Worm (Caenorhabditis elegans) whole organism, midembryonic: ENCODE measurements around the gene ssp-32.

ENCODE experiments used
- T22C8.4 ChIP-seq: fragments of 200-800 bp; sonication (Bioruptor generic); IDR thresholded peaks from 2 replicates; pipeline ENCODE4 v1.3.6; 2022; ENCODE audit warnings: missing genetic modification characterization, missing compliant biosample characterization
- cog-1 ChIP-seq: sonication (generic microtip); optimal IDR thresholded peaks from 2 replicates; lab custom pipeline; 2016; ENCODE audit warnings: missing genetic modification characterization, missing compliant biosample characterization
- flt-1 ChIP-seq: fragments of 200-800 bp; sonication (Bioruptor generic); IDR thresholded peaks from 2 replicates; pipeline ENCODE4 v1.3.6; 2022; ENCODE audit warnings: missing genetic modification characterization, missing compliant biosample characterization
- klf-2 ChIP-seq: fragments of 200-800 bp; sonication (Bioruptor generic); conservative IDR thresholded peaks from 2 replicates; pipeline ENCODE4 v1.3.6; 2022; ENCODE audit warnings: missing genetic modification reagents, missing genetic modification characterization, missing compliant biosample characterization
- med-1 ChIP-seq: sonication (generic microtip); optimal IDR thresholded peaks from 2 replicates; lab custom pipeline; 2017; ENCODE audit warnings: missing genetic modification characterization, mild to moderate bottlenecking, missing compliant biosample characterization, antibody characterized with exemption, missing genetic modification reagents; ENCODE audit not compliant: insufficient read depth
- ref-1 ChIP-seq: fragments of 200-800 bp; sonication (Bioruptor generic); conservative IDR thresholded peaks from 2 replicates; pipeline ENCODE4 v1.3.6; 2022; ENCODE audit warnings: missing genetic modification reagents, missing genetic modification characterization, missing compliant biosample characterization
- tab-1 ChIP-seq: fragments of 200-800 bp; sonication (Bioruptor generic); IDR thresholded peaks from 2 replicates; pipeline ENCODE4 v1.3.6; 2022; ENCODE audit warnings: missing genetic modification characterization, missing compliant biosample characterization
- ztf-23 ChIP-seq: fragments of 200-800 bp; sonication (Bioruptor generic); IDR thresholded peaks from 2 replicates; pipeline ENCODE4 v1.3.6; 2022; ENCODE audit warnings: missing genetic modification reagents, missing genetic modification characterization, missing compliant biosample characterization
- ztf-29 ChIP-seq: fragments of 200-800 bp; sonication (Bioruptor generic); IDR thresholded peaks from 2 replicates; pipeline ENCODE4 v1.3.6; 2022; ENCODE audit warnings: missing genetic modification reagents, missing genetic modification characterization, missing compliant biosample characterization

ssp-32 gene

ce11 chrIV:9898712-9899111 is 3.5 kb downstream of the ssp-32 start, which contains the start of gene tbc-3:
Gene tbc-3 (plus strand): TSS chrIV:9899012.
- no peak for TF ChIP-seq ref-1 (GFP tag; lab: Robert Waterston, UW)
- no peak for TF ChIP-seq cog-1
- no peak for TF ChIP-seq med-1 (GFP tag; lab: Kevin White, UChicago)
- no peak for TF ChIP-seq tab-1 (GFP tag; lab: Robert Waterston, UW)
- no peak for TF ChIP-seq ztf-29 (GFP tag; lab: Robert Waterston, UW)
- TF ChIP-seq ztf-23 (GFP tag; lab: Robert Waterston, UW) = no peak
- no peak for TF ChIP-seq flt-1 (GFP tag; lab: Robert Waterston, UW)
- TF ChIP-seq klf-2 (GFP tag; lab: Robert Waterston, UW) = no peak
- no peak for TF ChIP-seq T22C8.4 (GFP tag; lab: Robert Waterston, UW)

- no peak for TF ChIP-seq klf-2 (GFP tag; lab: Robert Waterston, UW)
Observed at ce11 chrIV:9899227-9899626, 4.0 kb downstream of the ssp-32 start.

- TF ChIP-seq cog-1 (no peak), ztf-29 (GFP tag; lab: Robert Waterston, UW) (no peak), tab-1 (GFP tag; lab: Robert Waterston, UW) (no peak), flt-1 (GFP tag; lab: Robert Waterston, UW) (no peak), klf-2 (GFP tag; lab: Robert Waterston, UW) (no peak), T22C8.4 (GFP tag; lab: Robert Waterston, UW) (no peak), ref-1 (GFP tag; lab: Robert Waterston, UW) (no peak), med-1 (GFP tag; lab: Kevin White, UChicago) (no peak), ztf-23 (GFP tag; lab: Robert Waterston, UW) (no peak)
Observed at ce11 chrIV:9903608-9904007, 8.4 kb downstream of the ssp-32 start, which contains the start of gene best-13. Gene best-13 (plus strand): TSS chrIV:9903908.

ce11 chrIV:9913064-9913463 is 17.9 kb downstream of the ssp-32 start:
- no peak for TF ChIP-seq cog-1
- no peak for TF ChIP-seq flt-1 (GFP tag; lab: Robert Waterston, UW)
- TF ChIP-seq ztf-29 (GFP tag; lab: Robert Waterston, UW) = no peak
- no peak for TF ChIP-seq T22C8.4 (GFP tag; lab: Robert Waterston, UW)
- TF ChIP-seq med-1 (GFP tag; lab: Kevin White, UChicago) = no peak
- TF ChIP-seq klf-2 (GFP tag; lab: Robert Waterston, UW) = no peak
- TF ChIP-seq tab-1 (GFP tag; lab: Robert Waterston, UW) = no peak
- no peak for TF ChIP-seq ztf-23 (GFP tag; lab: Robert Waterston, UW)
- TF ChIP-seq ref-1 (GFP tag; lab: Robert Waterston, UW) = no peak

- TF ChIP-seq ztf-23 (GFP tag; lab: Robert Waterston, UW) (no peak), med-1 (GFP tag; lab: Kevin White, UChicago) (no peak), flt-1 (GFP tag; lab: Robert Waterston, UW) (no peak), ztf-29 (GFP tag; lab: Robert Waterston, UW) (no peak), ref-1 (GFP tag; lab: Robert Waterston, UW) (no peak), T22C8.4 (GFP tag; lab: Robert Waterston, UW) (no peak), cog-1 (no peak), klf-2 (GFP tag; lab: Robert Waterston, UW) (no peak), tab-1 (GFP tag; lab: Robert Waterston, UW) (no peak)
Observed at ce11 chrIV:9915128-9915527, 19.9 kb downstream of the ssp-32 start.

- no peak for TF ChIP-seq ztf-29 (GFP tag; lab: Robert Waterston, UW)
- no peak for TF ChIP-seq flt-1 (GFP tag; lab: Robert Waterston, UW)
- no peak for TF ChIP-seq med-1 (GFP tag; lab: Kevin White, UChicago)
- no peak for TF ChIP-seq klf-2 (GFP tag; lab: Robert Waterston, UW)
- no peak for TF ChIP-seq tab-1 (GFP tag; lab: Robert Waterston, UW)
- TF ChIP-seq ztf-23 (GFP tag; lab: Robert Waterston, UW) = no peak
- no peak for TF ChIP-seq ref-1 (GFP tag; lab: Robert Waterston, UW)
- TF ChIP-seq T22C8.4 (GFP tag; lab: Robert Waterston, UW) = no peak
- no peak for TF ChIP-seq cog-1
Observed at ce11 chrIV:9916224-9916623, 21.0 kb downstream of the ssp-32 start, which contains the start of gene bed-3. Gene bed-3 (plus strand): TSS chrIV:9916524.

- no peak for TF ChIP-seq ztf-23 (GFP tag; lab: Robert Waterston, UW)
- no peak for TF ChIP-seq med-1 (GFP tag; lab: Kevin White, UChicago)
- TF ChIP-seq T22C8.4 (GFP tag; lab: Robert Waterston, UW) = no peak
- TF ChIP-seq klf-2 (GFP tag; lab: Robert Waterston, UW) = no peak
- no peak for TF ChIP-seq ref-1 (GFP tag; lab: Robert Waterston, UW)
- no peak for TF ChIP-seq tab-1 (GFP tag; lab: Robert Waterston, UW)
- TF ChIP-seq ztf-29 (GFP tag; lab: Robert Waterston, UW) = no peak
- no peak for TF ChIP-seq cog-1
- TF ChIP-seq flt-1 (GFP tag; lab: Robert Waterston, UW) = no peak
Observed at ce11 chrIV:9918021-9918420, 22.8 kb downstream of the ssp-32 start.

- TF ChIP-seq cog-1 (no peak), flt-1 (GFP tag; lab: Robert Waterston, UW) (no peak), T22C8.4 (GFP tag; lab: Robert Waterston, UW) (no peak), ztf-29 (GFP tag; lab: Robert Waterston, UW) (no peak), klf-2 (GFP tag; lab: Robert Waterston, UW) (no peak), ref-1 (GFP tag; lab: Robert Waterston, UW) (no peak), med-1 (GFP tag; lab: Kevin White, UChicago) (no peak), tab-1 (GFP tag; lab: Robert Waterston, UW) (no peak), ztf-23 (GFP tag; lab: Robert Waterston, UW) (no peak)
Observed at ce11 chrIV:9920426-9920825, 25.2 kb downstream of the ssp-32 start.

ce11 chrIV:9924419-9924818 is 29.2 kb downstream of the ssp-32 start:
- TF ChIP-seq cog-1 (no peak), flt-1 (GFP tag; lab: Robert Waterston, UW) (no peak), ref-1 (GFP tag; lab: Robert Waterston, UW) (no peak), klf-2 (GFP tag; lab: Robert Waterston, UW) (no peak), ztf-29 (GFP tag; lab: Robert Waterston, UW) (no peak)
